Worm (Caenorhabditis elegans) whole organism, L4 larva: ENCODE measurements around the gene gex-4.

Experiments
- R02D3.7 ChIP-seq: fragments of 150-350 bp; sonication (generic microtip); optimal IDR thresholded peaks from 3 replicates; lab custom pipeline; 2014; ENCODE audit warnings: missing biosample characterization, missing genetic modification characterization
- arid-1 ChIP-seq: fragments of 200-800 bp; sonication (Bioruptor generic); conservative IDR thresholded peaks from 2 replicates; pipeline ENCODE4 v1.3.6; 2022; ENCODE audit warnings: missing genetic modification reagents, missing genetic modification characterization, missing compliant biosample characterization
- ces-1 ChIP-seq: fragments of 150-350 bp; sonication (generic microtip); optimal IDR thresholded peaks from 4 replicates; lab custom pipeline; 2014; ENCODE audit warnings: missing biosample characterization, missing genetic modification reagents, missing genetic modification characterization
- daf-12 ChIP-seq: fragments of 150-350 bp; optimal IDR thresholded peaks from 2 replicates; lab custom pipeline; 2014; ENCODE audit warnings: missing biosample characterization, missing genetic modification reagents, missing genetic modification characterization
- egl-27 ChIP-seq: sonication (generic microtip); optimal IDR thresholded peaks from 3 replicates; lab custom pipeline; 2017; ENCODE audit warnings: missing biosample characterization, missing genetic modification reagents, missing genetic modification characterization
- nhr-25 ChIP-seq: sonication (generic microtip); optimal IDR thresholded peaks from 2 replicates; lab custom pipeline; 2017; ENCODE audit warnings: missing genetic modification characterization, mild to moderate bottlenecking, missing compliant biosample characterization, antibody characterized with exemption, moderate library complexity, borderline replicate concordance; ENCODE audit not compliant: insufficient read depth
- skn-1 ChIP-seq: fragments of 150-350 bp; optimal IDR thresholded peaks from 2 replicates; lab custom pipeline; 2014; ENCODE audit warnings: missing biosample characterization, missing genetic modification characterization
- snpc-4 ChIP-seq: fragments of 150-350 bp; optimal IDR thresholded peaks from 2 replicates; lab custom pipeline; 2014; ENCODE audit warnings: missing biosample characterization, missing genetic modification characterization
- vab-7 ChIP-seq: fragments of 200-800 bp; sonication (Bioruptor generic); IDR thresholded peaks from 2 replicates; pipeline ENCODE4 v1.3.6; 2022; ENCODE audit warnings: missing genetic modification reagents, missing genetic modification characterization, missing compliant biosample characterization
- zag-1 ChIP-seq: fragments of 150-350 bp; optimal IDR thresholded peaks from 2 replicates; lab custom pipeline; 2014; ENCODE audit warnings: missing biosample characterization, missing genetic modification characterization

ce11 chrIII:12202437-12202836 lies 16.0 kb downstream of the gex-4 start, which contains the start of gene osm-12:
- TF ChIP-seq arid-1 (GFP tag; lab: Robert Waterston, UW) (no peak), R02D3.7 (no peak), snpc-4 (tag; lab: Kevin White, UChicago) (no peak), skn-1 (tag; lab: Kevin White, UChicago) (no peak), ces-1 (GFP tag; lab: Kevin White, UChicago) (no peak), daf-12 (no peak), zag-1 (tag; lab: Kevin White, UChicago) (no peak), egl-27 (no peak), nhr-25 (tag; lab: Kevin White, UChicago) (no peak), vab-7 (GFP tag; lab: Robert Waterston, UW) (no peak)
